Fruit fly (Drosophila melanogaster) whole organism, embryonic: ENCODE results near the gene rdhB.

Experiments used
- CG1024 ChIP-seq: fragments of 200-800 bp; sonication (Bioruptor generic); IDR thresholded peaks from 2 replicates; pipeline ENCODE4 v1.3.6; 2022; ENCODE audit warnings: missing biosample characterization, missing genetic modification characterization
- CG10274 ChIP-seq: fragments of 200-800 bp; sonication (Bioruptor generic); optimal IDR thresholded peaks from 3 replicates; lab custom pipeline; 2017; ENCODE audit warnings: missing biosample characterization, mild to moderate bottlenecking, missing genetic modification characterization
- CG11723 ChIP-seq: fragments of 200-800 bp; sonication (Bioruptor generic); optimal IDR thresholded peaks from 2 replicates; lab custom pipeline; 2017; ENCODE audit warnings: missing biosample characterization, mild to moderate bottlenecking, missing genetic modification characterization
- CG12391 ChIP-seq: fragments of 200-800 bp; sonication (Bioruptor generic); optimal IDR thresholded peaks from 3 replicates; lab custom pipeline; 2018; ENCODE audit warnings: missing biosample characterization, mild to moderate bottlenecking, missing genetic modification characterization, moderate library complexity
- CG13123 ChIP-seq: fragments of 200-800 bp; sonication (Bioruptor generic); optimal IDR thresholded peaks from 2 replicates; lab custom pipeline; 2016; ENCODE audit warnings: missing biosample characterization, missing genetic modification characterization
- CG13287 ChIP-seq: fragments of 200-800 bp; sonication (Bioruptor generic); IDR thresholded peaks from 2 replicates; pipeline ENCODE4 v1.3.6; 2022; ENCODE audit warnings: missing biosample characterization, missing genetic modification characterization; ENCODE audit not compliant: partially characterized antibody
- CG13775 ChIP-seq: fragments of 200-800 bp; sonication (Bioruptor generic); optimal IDR thresholded peaks from 3 replicates; lab custom pipeline; 2017; ENCODE audit warnings: missing biosample characterization, mild to moderate bottlenecking, missing genetic modification characterization
- CG14441 ChIP-seq: fragments of 200-800 bp; sonication (Bioruptor generic); IDR thresholded peaks from 2 replicates; pipeline ENCODE4 v1.3.6; 2022; ENCODE audit warnings: missing biosample characterization, missing genetic modification characterization
- CG15011 ChIP-seq: fragments of 200-800 bp; sonication (Bioruptor generic); optimal IDR thresholded peaks from 3 replicates; lab custom pipeline; 2018; ENCODE audit warnings: missing biosample characterization, mild to moderate bottlenecking, missing genetic modification characterization
- CG15073 ChIP-seq: fragments of 200-800 bp; sonication (Bioruptor generic); optimal IDR thresholded peaks from 2 replicates; lab custom pipeline; 2016; ENCODE audit warnings: missing biosample characterization, missing genetic modification characterization
- CG16779 ChIP-seq: fragments of 200-800 bp; sonication (Bioruptor generic); IDR thresholded peaks from 2 replicates; pipeline ENCODE4 v1.3.6; 2022; ENCODE audit warnings: missing biosample characterization, missing genetic modification characterization
- CG17612 ChIP-seq: fragments of 200-800 bp; sonication (Bioruptor generic); IDR thresholded peaks from 2 replicates; pipeline ENCODE4 v1.3.6; 2022; ENCODE audit warnings: missing biosample characterization, missing genetic modification characterization
- CG18262 ChIP-seq: fragments of 200-800 bp; optimal IDR thresholded peaks from 3 replicates; lab custom pipeline; 2019; ENCODE audit warnings: missing biosample characterization, mild to moderate bottlenecking, missing genetic modification characterization, moderate library complexity
- CG2120 ChIP-seq: fragments of 200-800 bp; sonication (Bioruptor generic); optimal IDR thresholded peaks from 3 replicates; lab custom pipeline; 2016; ENCODE audit warnings: missing biosample characterization, missing genetic modification characterization
- CG43689 ChIP-seq: fragments of 200-800 bp; sonication (Bioruptor generic); IDR thresholded peaks from 2 replicates; pipeline ENCODE4 v1.3.6; 2022; ENCODE audit warnings: missing biosample characterization, missing genetic modification characterization
- CG5245 ChIP-seq: fragments of 200-800 bp; sonication (Bioruptor generic); optimal IDR thresholded peaks from 3 replicates; lab custom pipeline; 2016; ENCODE audit warnings: missing biosample characterization, missing genetic modification characterization
- CG6654 ChIP-seq: fragments of 200-800 bp; sonication (Bioruptor generic); optimal IDR thresholded peaks from 2 replicates; lab custom pipeline; 2017; ENCODE audit warnings: missing biosample characterization, mild to moderate bottlenecking, missing genetic modification characterization
- CG7963 ChIP-seq: fragments of 200-800 bp; sonication (Bioruptor generic); IDR thresholded peaks from 3 replicates; pipeline ENCODE4 v1.3.6; 2022; ENCODE audit warnings: missing biosample characterization, missing genetic modification characterization; ENCODE audit not compliant: partially characterized antibody
- CG7987 ChIP-seq: fragments of 200-800 bp; sonication (Bioruptor generic); optimal IDR thresholded peaks from 2 replicates; lab custom pipeline; 2018; ENCODE audit warnings: missing biosample characterization, mild to moderate bottlenecking, missing genetic modification characterization, moderate library complexity
- CG8290 ChIP-seq, 3 experiments: fragments of 200-800 bp; sonication (Bioruptor generic); optimal IDR thresholded peaks; 2 replicates each; lab custom pipeline; 2016 to 2019; ENCODE audit warnings: missing biosample characterization in 3 of 3, missing genetic modification characterization in 3 of 3, mild to moderate bottlenecking in 2 of 3, moderate library complexity in 1 of 3
- CG8359 ChIP-seq: fragments of 200-800 bp; sonication (Bioruptor generic); optimal IDR thresholded peaks from 2 replicates; lab custom pipeline; 2017; ENCODE audit warnings: missing biosample characterization, mild to moderate bottlenecking, missing genetic modification characterization, borderline replicate concordance
- CG9817 ChIP-seq: fragments of 200-800 bp; sonication (Bioruptor generic); optimal IDR thresholded peaks from 2 replicates; lab custom pipeline; 2018; ENCODE audit warnings: missing biosample characterization, mild to moderate bottlenecking, missing genetic modification characterization, moderate library complexity
- CG9932 ChIP-seq: fragments of 200-800 bp; sonication (Bioruptor generic); IDR thresholded peaks from 2 replicates; pipeline ENCODE4 v1.3.6; 2022; ENCODE audit warnings: missing biosample characterization, missing genetic modification characterization
- Dad ChIP-seq: fragments of 200-800 bp; sonication (Bioruptor generic); optimal IDR thresholded peaks from 3 replicates; lab custom pipeline; 2016; ENCODE audit warnings: missing biosample characterization, missing genetic modification characterization
- Drgx ChIP-seq: fragments of 200-800 bp; sonication (Bioruptor generic); IDR thresholded peaks from 2 replicates; pipeline ENCODE4 v1.3.6; 2022; ENCODE audit warnings: missing biosample characterization, missing genetic modification characterization
- Elba2 ChIP-seq: fragments of 200-800 bp; sonication (Bioruptor generic); optimal IDR thresholded peaks from 3 replicates; lab custom pipeline; 2016; ENCODE audit warnings: missing biosample characterization, missing genetic modification characterization
- Fer1 ChIP-seq: fragments of 200-800 bp; sonication (Bioruptor generic); optimal IDR thresholded peaks from 2 replicates; lab custom pipeline; 2017; ENCODE audit warnings: missing biosample characterization, mild to moderate bottlenecking, missing genetic modification characterization
- Hr51 ChIP-seq, 2 experiments: fragments of 200-800 bp; sonication (Bioruptor generic); optimal IDR thresholded peaks; 2 replicates in 1 of 2; 3 replicates in 1 of 2; lab custom pipeline; 2016 to 2018; ENCODE audit warnings: missing biosample characterization in 2 of 2, missing genetic modification characterization in 2 of 2, mild to moderate bottlenecking in 1 of 2, moderate library complexity in 1 of 2
- MESR4 ChIP-seq: fragments of 200-800 bp; sonication (Bioruptor generic); optimal IDR thresholded peaks from 2 replicates; lab custom pipeline; 2018; ENCODE audit warnings: missing biosample characterization, mild to moderate bottlenecking, missing genetic modification characterization, moderate library complexity
- MTF-1 ChIP-seq: fragments of 200-800 bp; sonication (Bioruptor generic); optimal IDR thresholded peaks from 2 replicates; lab custom pipeline; 2018; ENCODE audit warnings: missing biosample characterization, mild to moderate bottlenecking, missing genetic modification characterization, borderline replicate concordance
- Optix ChIP-seq: fragments of 200-800 bp; sonication (Bioruptor generic); IDR thresholded peaks from 3 replicates; pipeline ENCODE4 v1.3.6; 2022; ENCODE audit warnings: missing biosample characterization, missing genetic modification characterization
- Scr ChIP-seq: fragments of 200-800 bp; sonication (Bioruptor generic); IDR thresholded peaks from 2 replicates; pipeline ENCODE4 v1.3.6; 2022; ENCODE audit warnings: missing biosample characterization, missing genetic modification characterization; ENCODE audit not compliant: partially characterized antibody
- Tbp ChIP-seq: fragments of >200 bp; optimal IDR thresholded peaks from 2 replicates; lab custom pipeline; 2018; ENCODE audit warnings: missing biosample characterization, missing genetic modification characterization
- br ChIP-seq: fragments of >200 bp; optimal IDR thresholded peaks from 2 replicates; lab custom pipeline; 2017
- chinmo ChIP-seq: fragments of 200-800 bp; sonication (Bioruptor generic); IDR thresholded peaks from 4 replicates; pipeline ENCODE4 v1.3.6; 2022; ENCODE audit warnings: missing biosample characterization, missing genetic modification characterization; ENCODE audit not compliant: partially characterized antibody
- ci ChIP-seq: fragments of 200-800 bp; sonication (Bioruptor generic); IDR thresholded peaks from 3 replicates; pipeline ENCODE4 v1.3.6; 2022; ENCODE audit warnings: missing biosample characterization, missing genetic modification characterization
- cwo ChIP-seq: fragments of 200-800 bp; sonication (Bioruptor generic); optimal IDR thresholded peaks from 3 replicates; lab custom pipeline; 2017; ENCODE audit warnings: missing biosample characterization, missing genetic modification characterization, mild to moderate bottlenecking, moderate library complexity, missing genetic modification reagents
- danr ChIP-seq: fragments of 200-800 bp; sonication (Bioruptor generic); IDR thresholded peaks from 2 replicates; pipeline ENCODE4 v1.3.6; 2022; ENCODE audit warnings: missing biosample characterization, missing genetic modification characterization
- gem ChIP-seq: fragments of 200-800 bp; sonication (Bioruptor generic); optimal IDR thresholded peaks from 2 replicates; lab custom pipeline; 2019; ENCODE audit warnings: missing biosample characterization, mild to moderate bottlenecking, missing genetic modification characterization, moderate library complexity
- lov ChIP-seq, 2 experiments: fragments of 200-800 bp in 1 of 2; fragments of >200 bp in 1 of 2; sonication (Bioruptor generic) in 1 of 2; IDR thresholded peaks in 1 of 2; optimal IDR thresholded peaks in 1 of 2; 2 replicates in 1 of 2; 3 replicates in 1 of 2; pipeline versions ENCODE4 v1.3.6 to Lab custom; 2017 to 2022; ENCODE audit warnings: missing biosample characterization in 1 of 2, missing genetic modification characterization in 1 of 2
- mld ChIP-seq: fragments of 200-800 bp; sonication (Bioruptor generic); IDR thresholded peaks from 3 replicates; pipeline ENCODE4 v1.3.6; 2022; ENCODE audit warnings: missing biosample characterization, missing genetic modification characterization; ENCODE audit not compliant: partially characterized antibody
- nerfin-2 ChIP-seq: fragments of 200-800 bp; sonication (Bioruptor generic); IDR thresholded peaks from 2 replicates; pipeline ENCODE4 v1.3.6; 2022; ENCODE audit warnings: missing biosample characterization, missing genetic modification characterization; ENCODE audit not compliant: partially characterized antibody
- pho ChIP-seq: fragments of 200-800 bp; sonication (Bioruptor generic); optimal IDR thresholded peaks from 2 replicates; lab custom pipeline; 2016; ENCODE audit warnings: missing biosample characterization, missing genetic modification characterization
- pros ChIP-seq: fragments of 200-800 bp; sonication (Bioruptor generic); optimal IDR thresholded peaks from 3 replicates; lab custom pipeline; 2019; ENCODE audit warnings: missing biosample characterization, mild to moderate bottlenecking, missing genetic modification characterization, moderate library complexity
- repo ChIP-seq: fragments of 200-800 bp; sonication (Bioruptor generic); optimal IDR thresholded peaks from 2 replicates; lab custom pipeline; 2016; ENCODE audit warnings: missing biosample characterization, missing genetic modification characterization
- ro ChIP-seq: fragments of 200-800 bp; sonication (Bioruptor generic); IDR thresholded peaks from 2 replicates; pipeline ENCODE4 v1.3.6; 2022; ENCODE audit warnings: missing biosample characterization, missing genetic modification characterization
- slou ChIP-seq: fragments of 200-800 bp; sonication (Bioruptor generic); optimal IDR thresholded peaks from 3 replicates; lab custom pipeline; 2016; ENCODE audit warnings: missing biosample characterization, missing genetic modification characterization
- sr ChIP-seq: fragments of 200-800 bp; sonication (Bioruptor generic); IDR thresholded peaks from 3 replicates; pipeline ENCODE4 v1.3.6; 2022; ENCODE audit warnings: missing biosample characterization, missing genetic modification characterization
- tx ChIP-seq: fragments of 200-800 bp; sonication (Bioruptor generic); optimal IDR thresholded peaks from 2 replicates; lab custom pipeline; 2016; ENCODE audit warnings: missing biosample characterization, missing genetic modification characterization

Gene rdhB

DNA sequence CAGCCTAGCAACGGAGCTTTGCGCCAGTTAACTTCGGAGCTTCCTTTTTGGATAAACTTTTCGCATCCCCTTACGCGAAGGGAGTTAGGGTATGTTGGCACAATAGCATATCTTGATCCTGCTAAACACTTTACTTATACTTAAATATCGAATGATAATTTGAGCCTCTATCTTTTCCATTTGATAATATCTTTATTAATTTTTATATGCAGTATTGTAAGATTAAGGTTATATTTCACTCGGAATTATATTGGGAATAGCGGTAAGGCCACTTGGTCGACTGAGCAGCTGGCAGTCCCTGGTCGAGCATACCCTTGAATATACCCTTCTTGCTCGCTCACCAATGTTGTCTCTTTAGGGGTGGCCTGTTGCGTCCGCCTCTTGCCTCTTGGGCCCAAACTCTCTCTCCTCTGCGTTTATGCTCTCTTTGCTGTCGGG, 17.3 kb downstream of the rdhB start (continued):
- TF ChIP-seq CG18262 (tag; lab: Kevin White, UChicago) (peak; percentile 57), CG13775 (GFP tag; lab: Kevin White, UChicago) (peak; percentile 64), danr (GFP tag; lab: Robert Waterston, UW) (no peak), pho (GFP tag; lab: Kevin White, UChicago) (peak; percentile 19), Fer1 (GFP tag; lab: Kevin White, UChicago) (peak; percentile 74), pros (no peak), CG9817 (tag; lab: Kevin White, UChicago) (peak; percentile 60), CG43689 (GFP tag; lab: Robert Waterston, UW) (peak; percentile 28; the same call in 1 of the 2 replicates), CG7963 (no peak), CG14441 (peak; percentile 78), lov (optimal IDR thresholded peaks at IDR 0.05; lab: Kevin White, UChicago) (no peak), lov (GFP tag; IDR thresholded peaks at IDR 0.05; lab: Robert Waterston, UW) (no peak), Scr (no peak), tx (GFP tag; lab: Kevin White, UChicago) (no peak), mld (GFP tag; lab: Robert Waterston, UW) (no peak), CG17612 (GFP tag; lab: Robert Waterston, UW) (peak; percentile 29; the same call in 1 of the 2 replicates), CG9932 (peak; percentile 82), CG8359 (GFP tag; lab: Kevin White, UChicago) (peak; percentile 19), gem (tag; lab: Kevin White, UChicago) (peak; percentile 76), cwo (GFP tag; lab: Kevin White, UChicago) (peak; percentile 55), Drgx (GFP tag; lab: Robert Waterston, UW) (peak; percentile 62), nerfin-2 (GFP tag; lab: Robert Waterston, UW) (no peak), CG8290 (GFP tag; optimal IDR thresholded peaks at IDR 0.05; lab: Kevin White, UChicago) (no peak), CG8290 (tag; optimal IDR thresholded peaks at IDR 0.05; lab: Kevin White, UChicago) (no peak), CG12391 (tag; lab: Kevin White, UChicago) (peak; percentile 62), CG13123 (GFP tag; lab: Kevin White, UChicago) (no peak), CG16779 (0 out of 2 replicates have a peak, but pooled peaks have one; percentile 10), CG15011 (GFP tag; lab: Kevin White, UChicago) (peak; percentile 57), MESR4 (GFP tag; lab: Kevin White, UChicago) (no peak), CG2120 (GFP tag; lab: Kevin White, UChicago) (peak; percentile 79), Hr51 (GFP tag; optimal IDR thresholded peaks at IDR 0.05; lab: Kevin White, UChicago) (peak; percentile 34 to 65), slou (GFP tag; lab: Kevin White, UChicago) (peak; percentile 45), CG10274 (GFP tag; lab: Kevin White, UChicago) (no peak), ci (peak; percentile 84), Tbp (no peak), Elba2 (no peak), CG15073 (no peak), CG11723 (GFP tag; lab: Kevin White, UChicago) (no peak), CG6654 (GFP tag; lab: Kevin White, UChicago) (no peak), CG1024 (GFP tag; lab: Robert Waterston, UW) (peak; percentile 49), repo (GFP tag; lab: Kevin White, UChicago) (no peak), br (no peak), Optix (GFP tag; lab: Robert Waterston, UW) (peak; percentile 63; the same call in 1 of the 3 replicates), chinmo (GFP tag; lab: Robert Waterston, UW) (no peak), sr (GFP tag; lab: Robert Waterston, UW) (no peak), MTF-1 (GFP tag; lab: Kevin White, UChicago) (no peak), CG13287 (GFP tag; lab: Robert Waterston, UW) (no peak), ro (GFP tag; lab: Robert Waterston, UW) (no peak), Dad (GFP tag; lab: Kevin White, UChicago) (no peak), CG7987 (GFP tag; lab: Kevin White, UChicago) (no peak), CG5245 (GFP tag; lab: Kevin White, UChicago) (peak; percentile 32)
